Worm (Caenorhabditis elegans) whole organism, L1 larva: ENCODE results near the gene lgg-1.

ENCODE experiments used
- C04F5.9 ChIP-seq: sonication (generic microtip); optimal IDR thresholded peaks from 2 replicates; lab custom pipeline; 2016; ENCODE audit warnings: missing genetic modification characterization, missing compliant biosample characterization
- C16A3.4 ChIP-seq: fragments of 150-350 bp; optimal IDR thresholded peaks from 2 replicates; lab custom pipeline; 2014; ENCODE audit warnings: missing biosample characterization, missing genetic modification characterization
- C34B4.2 ChIP-seq: sonication (generic microtip); optimal IDR thresholded peaks from 2 replicates; lab custom pipeline; 2017; ENCODE audit warnings: mild to moderate bottlenecking, missing genetic modification characterization, missing compliant biosample characterization
- aha-1 ChIP-seq: fragments of 150-350 bp; optimal IDR thresholded peaks from 2 replicates; lab custom pipeline; 2014; ENCODE audit warnings: missing biosample characterization, missing genetic modification characterization
- aly-2 ChIP-seq: fragments of 150-350 bp; optimal IDR thresholded peaks from 2 replicates; lab custom pipeline; 2014; ENCODE audit warnings: missing biosample characterization, missing genetic modification characterization
- ama-1 ChIP-seq: fragments of 150-350 bp; optimal IDR thresholded peaks from 2 replicates; lab custom pipeline; 2014
- blmp-1 ChIP-seq: fragments of 150-350 bp; optimal IDR thresholded peaks from 2 replicates; lab custom pipeline; 2014; ENCODE audit warnings: missing biosample characterization, missing genetic modification characterization
- ceh-63 ChIP-seq: fragments of 200-800 bp; sonication (Bioruptor generic); optimal IDR thresholded peaks from 2 replicates; lab custom pipeline; 2018; ENCODE audit warnings: mild to moderate bottlenecking, missing genetic modification characterization, missing compliant biosample characterization
- ceh-8 ChIP-seq: fragments of 200-800 bp; sonication (Bioruptor generic); optimal IDR thresholded peaks from 2 replicates; lab custom pipeline; 2018; ENCODE audit warnings: mild to moderate bottlenecking, missing genetic modification characterization, moderate library complexity, missing compliant biosample characterization
- ceh-82 ChIP-seq, 3 experiments: fragments of 150-350 bp in 1 of 3; sonication (generic microtip) in 2 of 3; optimal IDR thresholded peaks; 2 replicates each; lab custom pipeline; 2014 to 2017; ENCODE audit warnings: missing biosample characterization in 3 of 3, missing genetic modification characterization in 3 of 3
- ceh-90 ChIP-seq: sonication (generic microtip); optimal IDR thresholded peaks from 2 replicates; lab custom pipeline; 2016; ENCODE audit warnings: missing genetic modification characterization, missing compliant biosample characterization
- dsc-1 ChIP-seq: sonication (generic microtip); optimal IDR thresholded peaks from 2 replicates; lab custom pipeline; 2016; ENCODE audit warnings: mild to moderate bottlenecking, missing genetic modification characterization, missing compliant biosample characterization
- efl-1 ChIP-seq, 4 experiments: fragments of 150-350 bp; optimal IDR thresholded peaks in 3 of 4; peaks in 1 of 4; 1 replicate in 1 of 4; 2 replicates in 3 of 4; lab custom pipeline; 2014; ENCODE audit warnings: missing biosample characterization in 2 of 4, missing genetic modification characterization in 2 of 4, missing genetic modification reagents in 2 of 4
- efl-3 ChIP-seq: fragments of 200-800 bp; sonication (Bioruptor generic); optimal IDR thresholded peaks from 2 replicates; lab custom pipeline; 2018; ENCODE audit warnings: mild to moderate bottlenecking, missing genetic modification characterization, missing compliant biosample characterization
- egl-27 ChIP-seq, 2 experiments: fragments of 150-350 bp in 1 of 2; sonication (generic microtip); optimal IDR thresholded peaks; 3 replicates each; lab custom pipeline; 2017 to 2018; ENCODE audit warnings: missing biosample characterization in 2 of 2, missing genetic modification characterization in 2 of 2, missing genetic modification reagents in 2 of 2
- elt-2 ChIP-seq: sonication (generic microtip); optimal IDR thresholded peaks from 2 replicates; lab custom pipeline; 2016; ENCODE audit warnings: missing genetic modification characterization, mild to moderate bottlenecking, inconsistent platforms, missing compliant biosample characterization, missing genetic modification reagents
- elt-3 ChIP-seq, 6 experiments: fragments of 150-350 bp in 1 of 6; sonication (generic microtip); optimal IDR thresholded peaks; 2 replicates each; lab custom pipeline; 2017 to 2018; ENCODE audit warnings: missing biosample characterization in 6 of 6, missing genetic modification characterization in 6 of 6, inconsistent platforms in 1 of 6
- ets-5 ChIP-seq: fragments of 200-800 bp; sonication (Bioruptor generic); IDR thresholded peaks from 2 replicates; pipeline ENCODE4 v1.3.6; 2022; ENCODE audit warnings: missing genetic modification characterization, missing compliant biosample characterization
- fkh-10 ChIP-seq: sonication (generic microtip); optimal IDR thresholded peaks from 2 replicates; lab custom pipeline; 2017; ENCODE audit warnings: missing biosample characterization, missing genetic modification reagents, missing genetic modification characterization
- fos-1 ChIP-seq: fragments of 150-350 bp; optimal IDR thresholded peaks from 2 replicates; lab custom pipeline; 2014; ENCODE audit warnings: missing biosample characterization, missing genetic modification characterization
- hlh-17 ChIP-seq: fragments of 200-800 bp; sonication (Bioruptor generic); optimal IDR thresholded peaks from 2 replicates; lab custom pipeline; 2018; ENCODE audit warnings: missing genetic modification characterization, mild to moderate bottlenecking, missing compliant biosample characterization, moderate library complexity, borderline replicate concordance
- hlh-4 ChIP-seq: sonication (generic microtip); optimal IDR thresholded peaks from 2 replicates; lab custom pipeline; 2016; ENCODE audit warnings: mild to moderate bottlenecking, missing genetic modification characterization, missing compliant biosample characterization
- irx-1 ChIP-seq: sonication (generic microtip); optimal IDR thresholded peaks from 2 replicates; lab custom pipeline; 2016; ENCODE audit warnings: missing genetic modification characterization, missing compliant biosample characterization
- isw-1 ChIP-seq: fragments of 200-800 bp; sonication (Bioruptor generic); IDR thresholded peaks from 2 replicates; pipeline ENCODE4 v1.3.6; 2022; ENCODE audit warnings: missing genetic modification characterization, missing compliant biosample characterization
- lin-15B ChIP-seq: fragments of 150-350 bp; sonication (generic microtip); optimal IDR thresholded peaks from 3 replicates; lab custom pipeline; 2014; ENCODE audit warnings: missing biosample characterization, missing genetic modification characterization
- lin-39 ChIP-seq: fragments of 150-350 bp; optimal IDR thresholded peaks from 2 replicates; lab custom pipeline; 2014; ENCODE audit warnings: missing biosample characterization, missing genetic modification reagents, missing genetic modification characterization
- lir-3 ChIP-seq: sonication (generic microtip); optimal IDR thresholded peaks from 2 replicates; lab custom pipeline; 2016; ENCODE audit warnings: mild to moderate bottlenecking, missing genetic modification characterization, moderate library complexity, missing compliant biosample characterization; ENCODE audit not compliant: poor library complexity
- lsy-2 ChIP-seq, 2 experiments: fragments of 150-350 bp; optimal IDR thresholded peaks; 2 replicates each; lab custom pipeline; 2014; ENCODE audit warnings: missing biosample characterization in 2 of 2, missing genetic modification characterization in 2 of 2
- mdl-1 ChIP-seq, 2 experiments: fragments of 150-350 bp; optimal IDR thresholded peaks; 2 replicates each; lab custom pipeline; 2014 to 2017; ENCODE audit warnings: missing biosample characterization in 2 of 2, missing genetic modification characterization in 2 of 2, inconsistent platforms in 1 of 2
- mep-1 ChIP-seq: fragments of 150-350 bp; optimal IDR thresholded peaks from 2 replicates; lab custom pipeline; 2014; ENCODE audit warnings: missing biosample characterization, missing genetic modification characterization
- nhr-12 ChIP-seq: sonication (generic microtip); optimal IDR thresholded peaks from 2 replicates; lab custom pipeline; 2017; ENCODE audit warnings: missing biosample characterization, missing genetic modification characterization
- nhr-28 ChIP-seq: fragments of 150-350 bp; optimal IDR thresholded peaks from 2 replicates; lab custom pipeline; 2014; ENCODE audit warnings: missing biosample characterization, missing genetic modification characterization
- nhr-47 ChIP-seq: sonication (generic microtip); optimal IDR thresholded peaks from 2 replicates; lab custom pipeline; 2016; ENCODE audit warnings: mild to moderate bottlenecking, missing genetic modification characterization, moderate library complexity, missing compliant biosample characterization
- nhr-71 ChIP-seq: sonication (generic microtip); optimal IDR thresholded peaks from 2 replicates; lab custom pipeline; 2016; ENCODE audit warnings: mild to moderate bottlenecking, missing genetic modification characterization, moderate library complexity, missing compliant biosample characterization
- nhr-76 ChIP-seq: sonication (generic microtip); optimal IDR thresholded peaks from 2 replicates; lab custom pipeline; 2017; ENCODE audit warnings: missing biosample characterization, missing genetic modification characterization
- nhr-84 ChIP-seq: sonication (generic microtip); optimal IDR thresholded peaks from 2 replicates; lab custom pipeline; 2017; ENCODE audit warnings: missing biosample characterization, missing genetic modification characterization
- nhr-85 ChIP-seq: sonication (generic microtip); peaks from one replicate; lab custom pipeline; 2016; ENCODE audit warnings: missing genetic modification characterization, inconsistent platforms, missing compliant biosample characterization
- nhr-90 ChIP-seq: sonication (generic microtip); optimal IDR thresholded peaks from 2 replicates; lab custom pipeline; 2016; ENCODE audit warnings: mild to moderate bottlenecking, missing genetic modification characterization, missing compliant biosample characterization; ENCODE audit not compliant: poor library complexity
- pag-3 ChIP-seq: sonication (generic microtip); optimal IDR thresholded peaks from 2 replicates; lab custom pipeline; 2017; ENCODE audit warnings: missing genetic modification characterization, mild to moderate bottlenecking, missing compliant biosample characterization, antibody characterized with exemption, borderline replicate concordance; ENCODE audit not compliant: insufficient read depth
- pqm-1 ChIP-seq: sonication (generic microtip); optimal IDR thresholded peaks from 3 replicates; lab custom pipeline; 2017; ENCODE audit warnings: missing biosample characterization, missing genetic modification characterization
- rnt-1 ChIP-seq: sonication (generic microtip); optimal IDR thresholded peaks from 2 replicates; lab custom pipeline; 2016; ENCODE audit warnings: mild to moderate bottlenecking, missing genetic modification characterization, moderate library complexity, missing compliant biosample characterization
- snu-23 ChIP-seq: sonication (generic microtip); optimal IDR thresholded peaks from 2 replicates; lab custom pipeline; 2016; ENCODE audit warnings: missing genetic modification characterization, missing compliant biosample characterization
- sox-4 ChIP-seq: sonication (generic microtip); optimal IDR thresholded peaks from 2 replicates; lab custom pipeline; 2016; ENCODE audit warnings: missing genetic modification characterization, missing compliant biosample characterization
- unc-130 ChIP-seq: fragments of 150-350 bp; optimal IDR thresholded peaks from 2 replicates; lab custom pipeline; 2017; ENCODE audit warnings: missing biosample characterization, missing genetic modification characterization, inconsistent platforms
- unc-30 ChIP-seq: sonication (generic microtip); optimal IDR thresholded peaks from 2 replicates; lab custom pipeline; 2017; ENCODE audit warnings: missing biosample characterization, missing genetic modification characterization
- unc-62 ChIP-seq: fragments of 150-350 bp; optimal IDR thresholded peaks from 2 replicates; lab custom pipeline; 2014; ENCODE audit warnings: missing biosample characterization, missing genetic modification reagents, missing genetic modification characterization
- unc-98 ChIP-seq: fragments of 200-800 bp; sonication (Bioruptor generic); IDR thresholded peaks from 2 replicates; pipeline ENCODE4 v1.3.6; 2022; ENCODE audit warnings: missing genetic modification characterization, missing compliant biosample characterization
- xbp-1 ChIP-seq: sonication (generic microtip); optimal IDR thresholded peaks from 2 replicates; lab custom pipeline; 2016; ENCODE audit warnings: missing genetic modification characterization, missing compliant biosample characterization
- zag-1 ChIP-seq: fragments of 150-350 bp; optimal IDR thresholded peaks from 2 replicates; lab custom pipeline; 2014; ENCODE audit warnings: missing biosample characterization, missing genetic modification characterization
- ztf-11 ChIP-seq, 2 experiments: sonication (generic microtip); optimal IDR thresholded peaks; 2 replicates each; lab custom pipeline; 2016 to 2017; ENCODE audit warnings: missing genetic modification characterization in 2 of 2, missing biosample characterization in 1 of 2, missing compliant biosample characterization in 1 of 2

lgg-1 gene

ce11 chrII:6355396-6356346 is 8.2 kb upstream of the lgg-1 start, which contains the start of gene C32D5.11:
Gene C32D5.11, minus strand, starts transcription at chrII:6355446.
- TF ChIP-seq ceh-90 (tag; lab: Kevin White, UChicago) = no peak
- peak; percentile 68 for TF ChIP-seq dsc-1 (tag; lab: Kevin White, UChicago)
- no peak for TF ChIP-seq elt-2 (tag; lab: Kevin White, UChicago)
- peak; percentile 79 for TF ChIP-seq xbp-1 (tag; lab: Kevin White, UChicago)
- no peak for TF ChIP-seq aly-2 (tag; lab: Kevin White, UChicago)
- no peak for TF ChIP-seq fkh-10
- peak; percentile 8 for TF ChIP-seq C04F5.9
- no peak for TF ChIP-seq nhr-84 (tag; lab: Kevin White, UChicago)
- no peak for TF ChIP-seq ceh-63 (GFP tag; lab: Kevin White, UChicago)
- no peak for TF ChIP-seq ceh-8
- no peak for TF ChIP-seq efl-3 (GFP tag; lab: Kevin White, UChicago)
- no peak for TF ChIP-seq C34B4.2 (tag; lab: Kevin White, UChicago)
- peak; percentile 1 for TF ChIP-seq pag-3 (tag; lab: Kevin White, UChicago)
- no peak for TF ChIP-seq pqm-1 (tag; lab: Kevin White, UChicago)
- peak; percentile 57 to 75 for TF ChIP-seq efl-1 (optimal IDR thresholded peaks at IDR 0.05; lab: Kevin White, UChicago)
- peak; percentile 72 to 97 for TF ChIP-seq efl-1 (GFP tag; optimal IDR thresholded peaks at IDR 0.05 in 1 of 2; lab: Kevin White, UChicago)
- peak; percentile 51 to 77 (median 70) for TF ChIP-seq ceh-82 (tag; optimal IDR thresholded peaks at IDR 0.05; lab: Kevin White, UChicago)
- no peak for TF ChIP-seq unc-98
- no peak for TF ChIP-seq ets-5 (GFP tag; lab: Robert Waterston, UW)
- TF ChIP-seq lsy-2 (tag; optimal IDR thresholded peaks at IDR 0.05; lab: Kevin White, UChicago) = peak; percentile 82 to 86
- TF ChIP-seq ztf-11 (tag; optimal IDR thresholded peaks at IDR 0.05; lab: Kevin White, UChicago) = no peak
- peak; percentile 89 for TF ChIP-seq nhr-71
- peak; percentile 84 for TF ChIP-seq nhr-47
- TF ChIP-seq egl-27 (tag; optimal IDR thresholded peaks at IDR 0.05; lab: Kevin White, UChicago) = no peak
- no peak for TF ChIP-seq zag-1 (tag; lab: Kevin White, UChicago)
- no peak for TF ChIP-seq hlh-17 (GFP tag; lab: Kevin White, UChicago)
- TF ChIP-seq nhr-28 (tag; lab: Kevin White, UChicago) = no peak
- peak; percentile 12 for TF ChIP-seq lin-39
- no peak for TF ChIP-seq sox-4 (tag; lab: Kevin White, UChicago)
- no peak for TF ChIP-seq aha-1
- peak; percentile 85 for TF ChIP-seq mep-1
- peak; percentile 57 for TF ChIP-seq lin-15B (tag; lab: Kevin White, UChicago)
- peak; percentile 63 for TF ChIP-seq irx-1
- no peak for TF ChIP-seq nhr-12 (tag; lab: Kevin White, UChicago)
- TF ChIP-seq blmp-1 (tag; lab: Kevin White, UChicago) = peak; percentile 67
- TF ChIP-seq ama-1 (lab: Kevin White, UChicago) = no peak
- no peak for TF ChIP-seq hlh-4 (tag; lab: Kevin White, UChicago)
- TF ChIP-seq C16A3.4 (tag; lab: Kevin White, UChicago) = peak; percentile 90
- TF ChIP-seq rnt-1 (tag; lab: Kevin White, UChicago) = peak; percentile 86
- peak in 1 of 2 experiments; percentile 61 for TF ChIP-seq mdl-1 (tag; optimal IDR thresholded peaks at IDR 0.05; lab: Kevin White, UChicago)
- no peak for TF ChIP-seq nhr-76 (tag; lab: Kevin White, UChicago)
- peak; percentile 49 for TF ChIP-seq lir-3 (tag; lab: Kevin White, UChicago)
- TF ChIP-seq fos-1 (tag; lab: Kevin White, UChicago) = peak; percentile 35
- peak; percentile 88 for TF ChIP-seq snu-23 (GFP tag; lab: Kevin White, UChicago)
- no peak for TF ChIP-seq unc-62 (GFP tag; lab: Kevin White, UChicago)
- no peak for TF ChIP-seq unc-30
- peak; percentile 63 for TF ChIP-seq isw-1 (GFP tag; lab: Robert Waterston, UW)
- peak; percentile 49 for TF ChIP-seq unc-130
- peak; percentile 47 for TF ChIP-seq nhr-90 (tag; lab: Kevin White, UChicago)
- peak in 2 of 6 experiments; percentile 17 to 45 for TF ChIP-seq elt-3 (tag; optimal IDR thresholded peaks at IDR 0.05; lab: Kevin White, UChicago)
- peak; percentile 82 for TF ChIP-seq nhr-85 (tag; lab: Kevin White, UChicago)
